Worm (Caenorhabditis elegans) whole organism, L4/young adult: ENCODE data around the gene argk-1.

Experiments used
- dao-5 ChIP-seq: sonication (generic microtip); optimal IDR thresholded peaks from 2 replicates; lab custom pipeline; 2016; ENCODE audit warnings: missing genotype, missing genetic modification characterization, moderate library complexity, missing compliant biosample characterization
- him-1 ChIP-seq: sonication (generic microtip); optimal IDR thresholded peaks from 2 replicates; lab custom pipeline; 2016; ENCODE audit warnings: missing genotype, missing genetic modification reagents, missing genetic modification characterization, missing compliant biosample characterization

ce11 chrV:16075250-16075709, 28.4 kb upstream of the argk-1 start, which contains the start of the genes F14H3.12 and srj-29:
- TF ChIP-seq him-1 (tag; lab: Kevin White, UChicago), result no peak
- TF ChIP-seq dao-5 (tag; lab: Kevin White, UChicago), result no peak
